Fruit fly (Drosophila melanogaster): ENCODE data around the gene stg1.

The stg1 gene

DNA sequence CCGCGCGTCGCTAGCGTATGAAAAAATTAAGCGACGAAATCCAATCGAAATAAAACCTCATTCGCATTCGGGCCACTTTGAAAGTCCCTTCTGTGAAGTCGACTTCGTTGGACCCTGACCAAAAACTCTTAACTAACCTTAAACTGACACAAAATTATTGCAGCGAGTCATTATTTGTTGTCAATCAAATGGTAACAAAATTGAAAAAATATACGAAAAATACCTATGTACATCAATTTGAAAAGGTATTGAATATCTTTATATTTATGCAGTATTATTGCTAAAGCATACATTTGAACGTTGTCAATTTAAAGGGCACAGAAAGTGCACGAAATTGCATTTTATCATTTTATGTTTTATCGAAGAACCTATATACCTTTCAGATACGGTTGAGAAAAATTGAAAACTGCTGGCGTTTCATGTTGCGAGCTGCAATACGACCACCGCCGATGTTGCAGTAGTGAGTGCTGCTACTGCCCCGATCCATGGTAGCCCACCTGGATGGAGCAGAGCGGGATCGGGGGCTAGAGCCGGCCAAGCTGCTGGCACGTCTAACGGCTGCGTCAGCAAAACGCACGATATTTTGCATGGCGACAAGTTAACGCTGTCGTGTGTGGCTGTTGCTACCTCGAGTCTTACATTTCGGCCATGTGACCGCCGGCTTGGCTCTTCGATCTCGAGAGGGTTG is 19.9 kb upstream of the stg1 start:
- TF ChIP-seq h (GFP tag; optimal IDR thresholded peaks at IDR 0.05) (peak; percentile 7), woc (GFP tag; optimal IDR thresholded peaks at IDR 0.05) (peak; percentile 6), Mio (GFP tag; optimal IDR thresholded peaks at IDR 0.05) (no peak), Rel (GFP tag; optimal IDR thresholded peaks at IDR 0.05) (no peak), Rel (tag; optimal IDR thresholded peaks at IDR 0.05) (no peak), usp (GFP tag; optimal IDR thresholded peaks at IDR 0.05) (no peak), rgr (GFP tag; optimal IDR thresholded peaks at IDR 0.05) (peak; percentile 3), ey (GFP tag; optimal IDR thresholded peaks at IDR 0.05) (peak; percentile 27)

- no peak for TF ChIP-seq dl (GFP tag; optimal IDR thresholded peaks at IDR 0.05; ENCODE audit: insufficient read depth in 1 of 2, partially characterized antibody in 2 of 2)
- TF ChIP-seq jim (GFP tag; optimal IDR thresholded peaks at IDR 0.05): no peak
- TF ChIP-seq N (GFP tag; optimal IDR thresholded peaks at IDR 0.05): no peak
- no peak for TF ChIP-seq Dfd (GFP tag; optimal IDR thresholded peaks at IDR 0.05)
- peak; percentile 51 for TF ChIP-seq OdsH (GFP tag; optimal IDR thresholded peaks at IDR 0.05)
- TF ChIP-seq CG32264 (GFP tag; optimal IDR thresholded peaks at IDR 0.05): peak; percentile 20
- no peak for TF ChIP-seq psq (GFP tag; optimal IDR thresholded peaks at IDR 0.05)
- TF ChIP-seq woc (GFP tag; optimal IDR thresholded peaks at IDR 0.05): peak; percentile 5
- TF ChIP-seq br (GFP tag; optimal IDR thresholded peaks at IDR 0.05): peak; percentile 52
- peak in 1 of 2 experiments; percentile 53 for TF ChIP-seq foxo (GFP tag; optimal IDR thresholded peaks at IDR 0.05)
- TF ChIP-seq usp (GFP tag; optimal IDR thresholded peaks at IDR 0.05): no peak
- TF ChIP-seq fru (GFP tag; optimal IDR thresholded peaks at IDR 0.05): peak; percentile 20
- TF ChIP-seq sage (GFP tag; optimal IDR thresholded peaks at IDR 0.05): no peak
- TF ChIP-seq brk (GFP tag; optimal IDR thresholded peaks at IDR 0.05): no peak
- peak; percentile 38 for TF ChIP-seq HLH106 (tag; optimal IDR thresholded peaks at IDR 0.05)
- no peak for TF ChIP-seq GATAd (GFP tag; optimal IDR thresholded peaks at IDR 0.05)
- no peak for TF ChIP-seq Abd-B (GFP tag; optimal IDR thresholded peaks at IDR 0.05)
- no peak for TF ChIP-seq CrebA (GFP tag; optimal IDR thresholded peaks at IDR 0.05; ENCODE audit: borderline replicate concordance)
- TF ChIP-seq Hnf4 (GFP tag; optimal IDR thresholded peaks at IDR 0.05): peak; percentile 52
- peak; percentile 59 for TF ChIP-seq h (GFP tag; optimal IDR thresholded peaks at IDR 0.05)
- peak; percentile 50 for TF ChIP-seq ey (GFP tag; optimal IDR thresholded peaks at IDR 0.05)
- TF ChIP-seq rgr (GFP tag; optimal IDR thresholded peaks at IDR 0.05): peak; percentile 62
- no peak for TF ChIP-seq dsf (GFP tag; optimal IDR thresholded peaks at IDR 0.05; ENCODE audit: borderline replicate concordance)
- no peak for TF ChIP-seq pan (optimal IDR thresholded peaks at IDR 0.05)
- no peak for TF ChIP-seq Dif (GFP tag; optimal IDR thresholded peaks at IDR 0.05; ENCODE audit: partially characterized antibody)
- TF ChIP-seq tai (GFP tag; optimal IDR thresholded peaks at IDR 0.05): no peak
- no peak for TF ChIP-seq sv (GFP tag; optimal IDR thresholded peaks at IDR 0.05)
- no peak for TF ChIP-seq CG9705 (GFP tag; optimal IDR thresholded peaks at IDR 0.05)
- TF ChIP-seq Hr78 (GFP tag; optimal IDR thresholded peaks at IDR 0.05): no peak
- TF ChIP-seq Rel (GFP tag; optimal IDR thresholded peaks at IDR 0.05): no peak
- TF ChIP-seq Rel (tag; optimal IDR thresholded peaks at IDR 0.05): peak; percentile 12
- no peak for TF ChIP-seq Sp1 (GFP tag; optimal IDR thresholded peaks at IDR 0.05)
- no peak for TF ChIP-seq Mio (GFP tag; optimal IDR thresholded peaks at IDR 0.05)
- TF ChIP-seq Myc (optimal IDR thresholded peaks at IDR 0.05): no peak
- no peak for TF ChIP-seq Vsx2 (GFP tag; optimal IDR thresholded peaks at IDR 0.05; ENCODE audit: partially characterized antibody)
- TF ChIP-seq Jra (GFP tag; optimal IDR thresholded peaks at IDR 0.05): no peak
These were observed 19.3 kb upstream of the stg1 start for dm6 chrX:21074329-21074708.

dm6 chrX:21080335-21080734 is 13.3 kb upstream of the stg1 start:
- TF ChIP-seq dl (GFP tag; optimal IDR thresholded peaks at IDR 0.05; ENCODE audit: insufficient read depth in 1 of 2, partially characterized antibody in 2 of 2) (no peak), Sp1 (GFP tag; optimal IDR thresholded peaks at IDR 0.05) (no peak), OdsH (GFP tag; optimal IDR thresholded peaks at IDR 0.05) (no peak), CG9705 (GFP tag; optimal IDR thresholded peaks at IDR 0.05) (no peak), dsf (GFP tag; optimal IDR thresholded peaks at IDR 0.05; ENCODE audit: borderline replicate concordance) (no peak), Rel (GFP tag; optimal IDR thresholded peaks at IDR 0.05) (no peak), Rel (tag; optimal IDR thresholded peaks at IDR 0.05) (no peak), Abd-B (GFP tag; optimal IDR thresholded peaks at IDR 0.05) (no peak), Dif (GFP tag; optimal IDR thresholded peaks at IDR 0.05; ENCODE audit: partially characterized antibody) (no peak), Jra (GFP tag; optimal IDR thresholded peaks at IDR 0.05) (no peak), sv (GFP tag; optimal IDR thresholded peaks at IDR 0.05) (no peak), Hnf4 (GFP tag; optimal IDR thresholded peaks at IDR 0.05) (no peak), br (GFP tag; optimal IDR thresholded peaks at IDR 0.05) (no peak), CG32264 (GFP tag; optimal IDR thresholded peaks at IDR 0.05) (no peak), GATAd (GFP tag; optimal IDR thresholded peaks at IDR 0.05) (no peak), psq (GFP tag; optimal IDR thresholded peaks at IDR 0.05) (no peak), Mio (GFP tag; optimal IDR thresholded peaks at IDR 0.05) (no peak), h (GFP tag; optimal IDR thresholded peaks at IDR 0.05) (no peak), sage (GFP tag; optimal IDR thresholded peaks at IDR 0.05) (no peak), pan (optimal IDR thresholded peaks at IDR 0.05) (no peak)

All from whole organism, wandering third instar larva.